Worm (Caenorhabditis elegans) whole organism, midembryonic: ENCODE data around the gene pho-6.

ENCODE experiments used
- T22C8.4 ChIP-seq: fragments of 200-800 bp; sonication (Bioruptor generic); IDR thresholded peaks from 2 replicates; pipeline ENCODE4 v1.3.6; 2022; ENCODE audit warnings: missing genetic modification characterization, missing compliant biosample characterization
- flt-1 ChIP-seq: fragments of 200-800 bp; sonication (Bioruptor generic); IDR thresholded peaks from 2 replicates; pipeline ENCODE4 v1.3.6; 2022; ENCODE audit warnings: missing genetic modification characterization, missing compliant biosample characterization
- ref-1 ChIP-seq: fragments of 200-800 bp; sonication (Bioruptor generic); conservative IDR thresholded peaks from 2 replicates; pipeline ENCODE4 v1.3.6; 2022; ENCODE audit warnings: missing genetic modification reagents, missing genetic modification characterization, missing compliant biosample characterization

DNA sequence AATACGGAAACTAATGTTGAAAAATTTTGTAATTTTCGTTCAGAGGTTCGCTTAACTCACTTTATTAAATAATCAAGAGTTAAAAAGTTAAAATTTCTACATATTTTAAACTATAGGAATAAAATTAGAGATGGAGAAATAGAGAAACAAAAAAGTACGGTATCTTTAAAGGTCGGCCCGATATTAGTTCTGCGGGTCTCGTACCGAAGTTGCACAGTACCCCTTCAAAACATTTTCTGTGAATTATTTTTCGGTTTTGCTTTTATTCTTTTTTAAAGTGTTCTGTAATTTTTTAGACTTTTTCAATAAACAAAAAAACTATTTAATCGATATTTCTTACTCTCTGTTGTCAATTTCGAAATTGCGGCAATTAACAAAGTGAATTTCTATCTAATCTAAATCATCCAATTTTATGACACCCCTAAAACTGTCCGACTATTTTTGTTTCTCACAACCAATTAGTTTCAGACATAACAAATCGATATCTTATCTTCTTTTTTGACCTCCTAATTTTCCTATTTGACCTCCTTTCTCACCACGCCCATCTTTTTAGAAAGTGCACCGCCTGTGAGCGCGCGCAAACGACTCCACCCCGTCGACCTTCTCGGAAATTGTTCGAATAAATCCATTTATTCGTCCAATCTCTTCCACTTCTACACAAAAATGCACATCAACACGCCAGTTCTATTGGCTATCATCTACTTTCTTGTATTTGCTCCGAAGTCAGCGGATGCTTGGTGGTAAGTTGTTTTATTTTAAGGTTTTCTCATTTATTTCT, 38.6 kb downstream of the pho-6 start, which contains the start of gene mom-2:
- no peak for TF ChIP-seq ref-1 (GFP tag; lab: Robert Waterston, UW)
- no peak for TF ChIP-seq flt-1 (GFP tag; lab: Robert Waterston, UW)
- no peak for TF ChIP-seq T22C8.4 (GFP tag; lab: Robert Waterston, UW)
